Fruit fly (Drosophila melanogaster) S2 (cell line): Measurements from ENCODE around the gene NimC3.

ENCODE experiments used
- CG8478 ChIP-seq: fragments of >200 bp; optimal IDR thresholded peaks from 2 replicates; lab custom pipeline; 2018
- CTCF ChIP-seq, 2 experiments: fragments of >200 bp; optimal IDR thresholded peaks; 2 replicates each; lab custom pipeline; 2018

DNA sequence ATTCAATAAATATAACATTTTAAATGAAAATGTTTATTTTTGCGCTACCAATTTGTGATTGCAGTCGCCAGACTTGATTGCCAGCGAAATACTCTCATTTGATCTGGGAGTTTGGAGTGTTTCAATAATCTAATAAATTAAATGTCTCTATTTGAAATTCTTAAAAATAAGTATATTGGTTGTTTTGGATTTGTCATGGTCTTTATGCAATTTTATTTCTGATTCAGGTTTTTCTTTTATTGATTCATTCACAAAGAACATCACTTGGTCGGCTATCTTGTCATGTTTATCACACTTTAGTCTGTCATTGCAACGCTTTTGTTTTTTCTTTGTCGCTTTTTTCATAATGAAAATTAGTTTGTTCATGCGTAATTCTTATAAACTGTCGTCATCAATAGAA lies 21.1 kb downstream of the NimC3 start:
- no peak for TF ChIP-seq CTCF (optimal IDR thresholded peaks at IDR 0.05; lab: Kevin White, UChicago)
- no peak for TF ChIP-seq CG8478 (lab: Kevin White, UChicago)
